Fruit fly (Drosophila melanogaster): ENCODE data around the gene Jarid2.

- TF ChIP-seq psq (optimal IDR thresholded peaks at IDR 0.05) (no peak), Myc (optimal IDR thresholded peaks at IDR 0.05) (no peak), ttk (optimal IDR thresholded peaks at IDR 0.05) (no peak), h (optimal IDR thresholded peaks at IDR 0.05) (no peak), Sin3A (optimal IDR thresholded peaks at IDR 0.05) (no peak), insv (optimal IDR thresholded peaks at IDR 0.05) (no peak)
Observed at dm6 chr3L:9456389-9456788, 20.4 kb upstream of the Jarid2 start.

Data from Kc167 (cell line).